Comparison of ENCODE assay signal across 6 worm cellular contexts in genomic region chrX:3785111-3785808, ce11.
TF ChIP-seq lines count a peak whose summit lies in the region.

No protein-coding gene starts in this region.

TF ChIP-seq in whole organism, L1 larva, 84 proteins besides CTCF, POLR2A, EP300 and RAD21:
- TF ChIP-seq ceh-63 (GFP tag; optimal IDR thresholded peaks at IDR 0.05; lab: Kevin White, UChicago) = no peak
- TF ChIP-seq zip-4 (GFP tag; optimal IDR thresholded peaks at IDR 0.05; lab: Kevin White, UChicago) = no peak
- peak; percentile 81 for TF ChIP-seq blmp-1 (tag; optimal IDR thresholded peaks at IDR 0.05; lab: Kevin White, UChicago)
- peak; percentile 17 for TF ChIP-seq lin-14 (GFP tag; optimal IDR thresholded peaks at IDR 0.05; lab: Kevin White, UChicago)
- TF ChIP-seq ceh-82 (tag; optimal IDR thresholded peaks at IDR 0.05; lab: Kevin White, UChicago) = no peak
- peak in 1 of 2 experiments; percentile 11 for TF ChIP-seq lin-35 (GFP tag; optimal IDR thresholded peaks at IDR 0.05; lab: Kevin White, UChicago)
- TF ChIP-seq nhr-85 (tag; lab: Kevin White, UChicago) = peak; percentile 84

TF ChIP-seq in whole organism, L2 larva, 48 proteins besides CTCF, POLR2A, EP300 and RAD21:
- TF ChIP-seq sma-9 (GFP tag; optimal IDR thresholded peaks at IDR 0.05; lab: Kevin White, UChicago) (peak; percentile 18), sma-9 (tag; optimal IDR thresholded peaks at IDR 0.05; lab: Kevin White, UChicago) (no peak), blmp-1 (tag; optimal IDR thresholded peaks at IDR 0.05; lab: Kevin White, UChicago; ENCODE audit: insufficient read depth) (peak; percentile 80), R02D3.7 (tag; optimal IDR thresholded peaks at IDR 0.05; lab: Kevin White, UChicago) (no peak), nhr-129 (tag; optimal IDR thresholded peaks at IDR 0.05; lab: Kevin White, UChicago) (peak; percentile 42), nhr-23 (tag; optimal IDR thresholded peaks at IDR 0.05; lab: Kevin White, UChicago) (no peak), lin-13 (GFP tag; optimal IDR thresholded peaks at IDR 0.05; lab: Kevin White, UChicago) (no peak), ama-1 (optimal IDR thresholded peaks at IDR 0.05; lab: Kevin White, UChicago) (no peak), C34F6.9 (tag; optimal IDR thresholded peaks at IDR 0.05; lab: Kevin White, UChicago) (peak; percentile 7), nhr-25 (tag; optimal IDR thresholded peaks at IDR 0.05; lab: Kevin White, UChicago) (no peak), sma-3 (GFP tag; optimal IDR thresholded peaks at IDR 0.05; lab: Kevin White, UChicago) (peak; percentile 27)

TF ChIP-seq in whole organism, L3 larva, 47 proteins besides CTCF, POLR2A, EP300 and RAD21:
- peak; percentile 53 for TF ChIP-seq pha-4 (tag; optimal IDR thresholded peaks at IDR 0.05; lab: Kevin White, UChicago)
- TF ChIP-seq elt-1 (tag; optimal IDR thresholded peaks at IDR 0.05; lab: Kevin White, UChicago) = no peak
- peak; percentile 34 for TF ChIP-seq elt-2 (tag; optimal IDR thresholded peaks at IDR 0.05; lab: Kevin White, UChicago)
TF ChIP-seq in whole organism, L3 larva: peak in this region for 2.

TF ChIP-seq in whole organism, L4 larva, 104 proteins besides CTCF, POLR2A, EP300 and RAD21 (continues in another document):
- TF ChIP-seq F26F4.8 (GFP tag; conservative IDR thresholded peaks at IDR 0.05; lab: Robert Waterston, UW) (no peak), pqm-1 (tag; optimal IDR thresholded peaks at IDR 0.05; lab: Kevin White, UChicago) (peak; percentile 32), fkh-10 (GFP tag; optimal IDR thresholded peaks at IDR 0.05; lab: Kevin White, UChicago) (no peak), Y5F2A.4 (GFP tag; optimal IDR thresholded peaks at IDR 0.05; lab: Kevin White, UChicago) (no peak), pha-4 (GFP tag; IDR thresholded peaks at IDR 0.05; lab: Robert Waterston, UW) (no peak), pha-4 (tag; optimal IDR thresholded peaks at IDR 0.05; lab: Kevin White, UChicago) (no peak), nhr-10 (tag; optimal IDR thresholded peaks at IDR 0.05; lab: Kevin White, UChicago) (no peak), dve-1 (tag; optimal IDR thresholded peaks at IDR 0.05; lab: Kevin White, UChicago; ENCODE audit: insufficient read depth) (peak; percentile 30), nhr-28 (tag; optimal IDR thresholded peaks at IDR 0.05; lab: Kevin White, UChicago) (peak; percentile 24), mep-1 (tag; optimal IDR thresholded peaks at IDR 0.05; lab: Kevin White, UChicago) (no peak), sdz-12 (GFP tag; optimal IDR thresholded peaks at IDR 0.05; lab: Kevin White, UChicago) (no peak), Y48G9A.11 (GFP tag; IDR thresholded peaks at IDR 0.05; lab: Robert Waterston, UW) (no peak), nhr-42 (GFP tag; IDR thresholded peaks at IDR 0.05; lab: Robert Waterston, UW) (no peak), set-16 (GFP tag; IDR thresholded peaks at IDR 0.05; lab: Robert Waterston, UW) (no peak), F44E2.7 (GFP tag; IDR thresholded peaks at IDR 0.05; lab: Robert Waterston, UW) (no peak), R02D3.7 (tag; optimal IDR thresholded peaks at IDR 0.05; lab: Kevin White, UChicago) (no peak), nhr-41 (GFP tag; IDR thresholded peaks at IDR 0.05; lab: Robert Waterston, UW) (no peak), ceh-20 (GFP tag; IDR thresholded peaks at IDR 0.05; lab: Robert Waterston, UW) (no peak), zip-11 (GFP tag; IDR thresholded peaks at IDR 0.05; lab: Robert Waterston, UW) (no peak), hlh-30 (tag; optimal IDR thresholded peaks at IDR 0.05; lab: Kevin White, UChicago; ENCODE audit: insufficient read depth) (peak; percentile 13), unc-130 (GFP tag; optimal IDR thresholded peaks at IDR 0.05; lab: Kevin White, UChicago) (no peak), lin-13 (GFP tag; optimal IDR thresholded peaks at IDR 0.05; lab: Kevin White, UChicago) (no peak), ctbp-1 (GFP tag; IDR thresholded peaks at IDR 0.05; lab: Robert Waterston, UW) (no peak), daf-16 (GFP tag; optimal IDR thresholded peaks at IDR 0.05; lab: Kevin White, UChicago) (no peak), daf-16 (tag; optimal IDR thresholded peaks at IDR 0.05; lab: Kevin White, UChicago) (peak; percentile 96), F37D6.2 (tag; optimal IDR thresholded peaks at IDR 0.05; lab: Kevin White, UChicago) (no peak)

TF ChIP-seq in whole organism, mixed stage, embryonic, 35 proteins besides CTCF, POLR2A, EP300 and RAD21:
- no peak for TF ChIP-seq sptf-1 (tag; optimal IDR thresholded peaks at IDR 0.05; lab: Kevin White, UChicago)
- TF ChIP-seq pha-4 (tag; optimal IDR thresholded peaks at IDR 0.05; lab: Kevin White, UChicago) = no peak
- TF ChIP-seq hlh-1 (tag; optimal IDR thresholded peaks at IDR 0.05; lab: Kevin White, UChicago) = peak; percentile 4
- no peak for TF ChIP-seq unc-120 (tag; optimal IDR thresholded peaks at IDR 0.05; lab: Kevin White, UChicago; ENCODE audit: poor library complexity, severe bottlenecking)

TF ChIP-seq in whole organism, young adult, 124 proteins besides CTCF, POLR2A, EP300 and RAD21:
- TF ChIP-seq cebp-1 (GFP tag; IDR thresholded peaks at IDR 0.05; lab: Robert Waterston, UW) (peak; percentile 31; the same call in 1 of the 2 replicates), cebp-1 (tag; optimal IDR thresholded peaks at IDR 0.05; lab: Kevin White, UChicago) (peak; percentile 58), aptf-3 (GFP tag; IDR thresholded peaks at IDR 0.05; lab: Robert Waterston, UW) (no peak)
